Fruit fly (Drosophila melanogaster): ENCODE data around the gene TotC.
A peak's percentile ranks its signal among the peaks of the same experiment; 100 is the strongest.

The TotC gene

dm6 chr3R:20832689-20833524 lies 39.9 kb upstream of the TotC start, which contains the start of gene Synd (continued):
- TF ChIP-seq Bdp1 (GFP tag; optimal IDR thresholded peaks at IDR 0.05), result no peak
- no peak for TF ChIP-seq twi (tag; optimal IDR thresholded peaks at IDR 0.05)
- TF ChIP-seq Aef1 (GFP tag; IDR thresholded peaks at IDR 0.05), result peak; percentile 68; the same call in 2 of the 3 replicates
- no peak for TF ChIP-seq CG8281 (tag; optimal IDR thresholded peaks at IDR 0.05)
- TF ChIP-seq Hey (tag; optimal IDR thresholded peaks at IDR 0.05), result no peak
- no peak for TF ChIP-seq eve (GFP tag; optimal IDR thresholded peaks at IDR 0.05)
- TF ChIP-seq CG4404 (GFP tag; IDR thresholded peaks at IDR 0.05), result no peak
- no peak for TF ChIP-seq CG17328 (GFP tag; IDR thresholded peaks at IDR 0.05)
- no peak for TF ChIP-seq CG7987 (GFP tag; optimal IDR thresholded peaks at IDR 0.05)
- peak; percentile 31 for TF ChIP-seq CrebB (tag; optimal IDR thresholded peaks at IDR 0.05)
- TF ChIP-seq E2f1 (GFP tag; IDR thresholded peaks at IDR 0.05), result no peak
- TF ChIP-seq CG4617 (GFP tag; optimal IDR thresholded peaks at IDR 0.05; ENCODE audit: borderline replicate concordance), result peak; percentile 35
- TF ChIP-seq CG34376 (GFP tag; optimal IDR thresholded peaks at IDR 0.05), result peak; percentile 82
- 0 out of 4 replicates have a peak, but pooled peaks have one; percentile 38 for TF ChIP-seq chinmo (GFP tag; IDR thresholded peaks at IDR 0.05; ENCODE audit: partially characterized antibody)
- TF ChIP-seq jumu (GFP tag; optimal IDR thresholded peaks at IDR 0.05), result no peak
- TF ChIP-seq HmgZ (tag; optimal IDR thresholded peaks at IDR 0.05), result peak; percentile 28
- no peak for TF ChIP-seq tll (GFP tag; optimal IDR thresholded peaks at IDR 0.05)
- 0 out of 2 replicates have a peak, but pooled peaks have one; percentile 9 for TF ChIP-seq E2f2 (GFP tag; IDR thresholded peaks at IDR 0.05)
- no peak for TF ChIP-seq dmrt11E (tag; optimal IDR thresholded peaks at IDR 0.05)
- 0 out of 2 replicates have a peak, but pooled peaks have one; percentile 26 for TF ChIP-seq sna (GFP tag; IDR thresholded peaks at IDR 0.05; ENCODE audit: partially characterized antibody)
- TF ChIP-seq fd64A (GFP tag; optimal IDR thresholded peaks at IDR 0.05), result no peak
- TF ChIP-seq CG9727 (GFP tag; optimal IDR thresholded peaks at IDR 0.05), result no peak
- TF ChIP-seq CG1792 (GFP tag; optimal IDR thresholded peaks at IDR 0.05), result no peak
- TF ChIP-seq pum (GFP tag; optimal IDR thresholded peaks at IDR 0.05), result no peak
- TF ChIP-seq ssp (GFP tag; IDR thresholded peaks at IDR 0.05), result no peak
- TF ChIP-seq BtbVII (GFP tag; optimal IDR thresholded peaks at IDR 0.05), result peak; percentile 69
- TF ChIP-seq CG11504 (tag; optimal IDR thresholded peaks at IDR 0.05), result peak; percentile 34
- no peak for TF ChIP-seq fd3F (GFP tag; optimal IDR thresholded peaks at IDR 0.05)
- peak; percentile 25 for TF ChIP-seq D19B (GFP tag; optimal IDR thresholded peaks at IDR 0.05)
- TF ChIP-seq CG10366 (GFP tag; IDR thresholded peaks at IDR 0.05), result no peak
- peak; percentile 98 for TF ChIP-seq sd (tag; optimal IDR thresholded peaks at IDR 0.05)
- TF ChIP-seq h (optimal IDR thresholded peaks at IDR 0.05), result no peak
- no peak for TF ChIP-seq CG12299 (tag; optimal IDR thresholded peaks at IDR 0.05)
- peak; percentile 6 for TF ChIP-seq CG17359 (tag; optimal IDR thresholded peaks at IDR 0.05)
- no peak for TF ChIP-seq Asciz (GFP tag; optimal IDR thresholded peaks at IDR 0.05)
- TF ChIP-seq slbo (GFP tag; IDR thresholded peaks at IDR 0.05), result no peak
- no peak for TF ChIP-seq tio (GFP tag; optimal IDR thresholded peaks at IDR 0.05)
- no peak for TF ChIP-seq Atf3 (GFP tag; optimal IDR thresholded peaks at IDR 0.05)
- no peak for TF ChIP-seq Taf1 (GFP tag; IDR thresholded peaks at IDR 0.05)
- no peak for TF ChIP-seq CG17912 (GFP tag; optimal IDR thresholded peaks at IDR 0.05)
- no peak for TF ChIP-seq CG18619 (GFP tag; optimal IDR thresholded peaks at IDR 0.05)
- TF ChIP-seq Hmr (GFP tag; optimal IDR thresholded peaks at IDR 0.05), result peak; percentile 38
- TF ChIP-seq CkIIα-i1 (GFP tag; IDR thresholded peaks at IDR 0.05), result no peak
- peak; percentile 43 for TF ChIP-seq CG17568 (GFP tag; optimal IDR thresholded peaks at IDR 0.05)
- no peak for TF ChIP-seq Dll (GFP tag; IDR thresholded peaks at IDR 0.05; ENCODE audit: partially characterized antibody)
- TF ChIP-seq bcd (GFP tag; optimal IDR thresholded peaks at IDR 0.05), result no peak
- peak; percentile 85 for TF ChIP-seq gfzf (GFP tag; optimal IDR thresholded peaks at IDR 0.05)
- TF ChIP-seq Adf1 (GFP tag; IDR thresholded peaks at IDR 0.05), result peak; percentile 8; the same call in 1 of the 2 replicates

Data from whole organism, embryonic.